Worm (Caenorhabditis elegans): ENCODE measurements around the gene C35A5.4.
A peak's percentile ranks its signal among the peaks of the same experiment; 100 is the strongest.

C35A5.4 gene

DNA sequence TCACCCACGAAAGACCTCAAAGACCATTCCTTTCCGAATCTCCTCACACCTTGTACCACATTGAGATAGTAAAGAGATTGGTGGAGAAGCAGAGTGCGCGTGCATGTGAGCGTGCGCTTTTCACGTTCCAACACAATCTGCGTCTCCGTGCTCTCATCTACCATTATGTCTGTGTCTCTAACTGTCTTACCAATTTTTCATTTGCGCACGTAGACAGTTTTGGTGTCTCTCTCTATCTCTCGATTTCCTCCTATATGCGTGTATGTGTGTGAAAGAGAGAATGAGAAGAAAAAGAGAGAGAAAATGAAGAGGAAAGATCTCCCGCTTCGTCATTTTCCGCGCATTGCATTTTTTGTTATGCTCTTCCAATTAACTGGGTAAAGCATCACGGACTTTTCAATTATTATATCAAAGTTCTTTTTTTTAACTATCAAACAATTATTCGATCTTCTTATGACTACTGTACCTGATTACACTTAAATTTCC lies 30.2 kb upstream of the C35A5.4 start (continued):
- TF ChIP-seq nhr-71 (tag; optimal IDR thresholded peaks at IDR 0.05) (peak; percentile 98), ceh-88 (GFP tag; IDR thresholded peaks at IDR 0.05) (peak; percentile 72; the same call in 1 of the 2 replicates), ama-1 (optimal IDR thresholded peaks at IDR 0.05) (peak; percentile 76), C16A3.4 (tag; optimal IDR thresholded peaks at IDR 0.05) (peak; percentile 95), ceh-90 (tag; optimal IDR thresholded peaks at IDR 0.05) (peak; percentile 9), lsy-2 (tag; optimal IDR thresholded peaks at IDR 0.05) (peak; percentile 85 to 93), ztf-11 (tag; optimal IDR thresholded peaks at IDR 0.05) (peak in 1 of 2 experiments; percentile 46), lin-39 (tag; optimal IDR thresholded peaks at IDR 0.05) (peak; percentile 55), mef-2 (tag; optimal IDR thresholded peaks at IDR 0.05) (peak; percentile 70), unc-86 (tag; optimal IDR thresholded peaks at IDR 0.05) (peak; percentile 95), hpl-2 (GFP tag; optimal IDR thresholded peaks at IDR 0.05) (peak; percentile 44), nhr-76 (tag; optimal IDR thresholded peaks at IDR 0.05) (peak; percentile 47), pqm-1 (tag; optimal IDR thresholded peaks at IDR 0.05) (peak; percentile 38), hlh-4 (tag; optimal IDR thresholded peaks at IDR 0.05) (no peak), efl-3 (GFP tag; optimal IDR thresholded peaks at IDR 0.05) (no peak), xbp-1 (tag; optimal IDR thresholded peaks at IDR 0.05) (peak; percentile 86), nhr-77 (tag; optimal IDR thresholded peaks at IDR 0.05) (peak; percentile 96), nhr-85 (tag) (peak; percentile 99), fkh-8 (tag; optimal IDR thresholded peaks at IDR 0.05) (peak; percentile 99), irx-1 (tag; optimal IDR thresholded peaks at IDR 0.05) (peak; percentile 84), nhr-28 (tag; optimal IDR thresholded peaks at IDR 0.05) (no peak), zag-1 (tag; optimal IDR thresholded peaks at IDR 0.05) (peak; percentile 93), pax-3 (tag; optimal IDR thresholded peaks at IDR 0.05) (peak; percentile 90), ztf-4 (tag; optimal IDR thresholded peaks at IDR 0.05) (peak; percentile 96), C04F5.9 (tag; optimal IDR thresholded peaks at IDR 0.05) (peak; percentile 50), unc-30 (tag; optimal IDR thresholded peaks at IDR 0.05) (no peak), dpl-1 (GFP tag; optimal IDR thresholded peaks at IDR 0.05) (peak; percentile 62 to 71 (median 64)), tlp-1 (tag; optimal IDR thresholded peaks at IDR 0.05) (no peak), efl-1 (optimal IDR thresholded peaks at IDR 0.05) (peak; percentile 85 to 91), efl-1 (GFP tag; optimal IDR thresholded peaks at IDR 0.05 in 1 of 2) (peak; percentile 55 to 96), ceh-63 (GFP tag; optimal IDR thresholded peaks at IDR 0.05) (no peak), nhr-84 (tag; optimal IDR thresholded peaks at IDR 0.05) (no peak), alr-1 (tag; optimal IDR thresholded peaks at IDR 0.05; ENCODE audit: borderline replicate concordance) (no peak), elt-3 (tag; optimal IDR thresholded peaks at IDR 0.05) (peak in 4 of 6 experiments; percentile 90 to 97 (median 93)), ceh-82 (tag; optimal IDR thresholded peaks at IDR 0.05) (peak; percentile 93 to 95 (median 94)), swsn-7 (tag; optimal IDR thresholded peaks at IDR 0.05) (peak; percentile 95), blmp-1 (tag; optimal IDR thresholded peaks at IDR 0.05) (peak; percentile 94), sptf-1 (tag; optimal IDR thresholded peaks at IDR 0.05) (no peak), mep-1 (tag; optimal IDR thresholded peaks at IDR 0.05) (peak; percentile 95), unc-130 (tag; optimal IDR thresholded peaks at IDR 0.05) (peak; percentile 74)

ce11 chrV:10467104-10467503 lies 29.7 kb upstream of the C35A5.4 start:
- no peak for TF ChIP-seq vab-15 (tag; optimal IDR thresholded peaks at IDR 0.05)
- no peak for TF ChIP-seq dpl-1 (GFP tag; optimal IDR thresholded peaks at IDR 0.05)
- TF ChIP-seq blmp-1 (tag; optimal IDR thresholded peaks at IDR 0.05) = peak; percentile 9
- no peak for TF ChIP-seq sptf-1 (tag; optimal IDR thresholded peaks at IDR 0.05)
- TF ChIP-seq pag-3 (tag; optimal IDR thresholded peaks at IDR 0.05; ENCODE audit: borderline replicate concordance, insufficient read depth) = peak; percentile 36
- TF ChIP-seq unc-130 (tag; optimal IDR thresholded peaks at IDR 0.05) = peak; percentile 8
- no peak for TF ChIP-seq nhr-85 (tag)
- TF ChIP-seq fkh-8 (tag; optimal IDR thresholded peaks at IDR 0.05) = no peak
- no peak for TF ChIP-seq nhr-237 (tag; optimal IDR thresholded peaks at IDR 0.05)
- TF ChIP-seq hlh-4 (tag; optimal IDR thresholded peaks at IDR 0.05) = no peak
- TF ChIP-seq C34B4.2 (tag; optimal IDR thresholded peaks at IDR 0.05) = no peak
- TF ChIP-seq elt-2 (tag; optimal IDR thresholded peaks at IDR 0.05) = no peak
- no peak for TF ChIP-seq nhr-12 (tag; optimal IDR thresholded peaks at IDR 0.05)
- no peak for TF ChIP-seq C16A3.4 (tag; optimal IDR thresholded peaks at IDR 0.05)
- TF ChIP-seq mep-1 (tag; optimal IDR thresholded peaks at IDR 0.05) = no peak
- TF ChIP-seq swsn-7 (tag; optimal IDR thresholded peaks at IDR 0.05) = no peak
- no peak for TF ChIP-seq ceh-63 (GFP tag; optimal IDR thresholded peaks at IDR 0.05)
- peak; percentile 57 for TF ChIP-seq rnt-1 (tag; optimal IDR thresholded peaks at IDR 0.05)

Measured in whole organism, L1 larva.